Fruit fly (Drosophila melanogaster) whole organism, embryonic: ENCODE measurements around the gene Cont.

Experiments used
- Antp ChIP-seq: fragments of 200-800 bp; sonication (Bioruptor generic); optimal IDR thresholded peaks from 3 replicates; lab custom pipeline; 2016; ENCODE audit warnings: missing biosample characterization, missing genetic modification characterization
- Atf6 ChIP-seq: fragments of 200-800 bp; sonication (Bioruptor generic); IDR thresholded peaks from 2 replicates; pipeline ENCODE4 v1.3.6; 2022; ENCODE audit warnings: missing biosample characterization, missing genetic modification characterization
- CG10462 ChIP-seq: fragments of 200-800 bp; sonication (Bioruptor generic); optimal IDR thresholded peaks from 2 replicates; lab custom pipeline; 2016; ENCODE audit warnings: missing biosample characterization, missing genetic modification characterization
- CG10979 ChIP-seq: fragments of 200-800 bp; sonication (Bioruptor generic); optimal IDR thresholded peaks from 2 replicates; lab custom pipeline; 2018; ENCODE audit warnings: missing biosample characterization, mild to moderate bottlenecking, missing genetic modification characterization, moderate library complexity
- CG13287 ChIP-seq: fragments of 200-800 bp; sonication (Bioruptor generic); IDR thresholded peaks from 2 replicates; pipeline ENCODE4 v1.3.6; 2022; ENCODE audit warnings: missing biosample characterization, missing genetic modification characterization; ENCODE audit not compliant: partially characterized antibody
- CG15011 ChIP-seq: fragments of 200-800 bp; sonication (Bioruptor generic); optimal IDR thresholded peaks from 3 replicates; lab custom pipeline; 2018; ENCODE audit warnings: missing biosample characterization, mild to moderate bottlenecking, missing genetic modification characterization
- CG15479 ChIP-seq: fragments of 200-800 bp; sonication (Bioruptor generic); optimal IDR thresholded peaks from 3 replicates; lab custom pipeline; 2019; ENCODE audit warnings: missing biosample characterization, mild to moderate bottlenecking, missing genetic modification characterization, moderate library complexity
- CG17912 ChIP-seq: fragments of 200-800 bp; sonication (Bioruptor generic); optimal IDR thresholded peaks from 2 replicates; lab custom pipeline; 2018; ENCODE audit warnings: missing biosample characterization, mild to moderate bottlenecking, missing genetic modification characterization
- CG18764 ChIP-seq: fragments of 200-800 bp; sonication (Bioruptor generic); optimal IDR thresholded peaks from 3 replicates; lab custom pipeline; 2016; ENCODE audit warnings: missing biosample characterization, missing genetic modification characterization
- CG32772 ChIP-seq: fragments of 200-800 bp; sonication (Bioruptor generic); IDR thresholded peaks from 2 replicates; pipeline ENCODE4 v1.3.6; 2022; ENCODE audit warnings: missing biosample characterization, missing genetic modification characterization
- CG33213 ChIP-seq: fragments of 200-800 bp; sonication (Bioruptor generic); optimal IDR thresholded peaks from 3 replicates; lab custom pipeline; 2016; ENCODE audit warnings: missing biosample characterization, missing genetic modification characterization
- CG4707 ChIP-seq: fragments of 200-800 bp; sonication (Bioruptor generic); optimal IDR thresholded peaks from 2 replicates; lab custom pipeline; 2018; ENCODE audit warnings: missing biosample characterization, mild to moderate bottlenecking, missing genetic modification characterization, moderate library complexity
- CG4820 ChIP-seq: fragments of 200-800 bp; sonication (Bioruptor generic); optimal IDR thresholded peaks from 3 replicates; lab custom pipeline; 2016; ENCODE audit warnings: missing biosample characterization, missing genetic modification characterization
- CG8388 ChIP-seq: fragments of 200-800 bp; sonication (Bioruptor generic); optimal IDR thresholded peaks from 2 replicates; lab custom pipeline; 2019; ENCODE audit warnings: missing biosample characterization, mild to moderate bottlenecking, missing genetic modification characterization, moderate library complexity
- CG8924 ChIP-seq: fragments of 200-800 bp; optimal IDR thresholded peaks from 3 replicates; lab custom pipeline; 2019; ENCODE audit warnings: missing biosample characterization, mild to moderate bottlenecking, missing genetic modification characterization, moderate library complexity
- CG8944 ChIP-seq: fragments of 200-800 bp; sonication (Bioruptor generic); optimal IDR thresholded peaks from 3 replicates; lab custom pipeline; 2016; ENCODE audit warnings: missing biosample characterization, missing genetic modification characterization
- Camta ChIP-seq: fragments of 200-800 bp; sonication (Bioruptor generic); optimal IDR thresholded peaks from 2 replicates; lab custom pipeline; 2016; ENCODE audit warnings: missing biosample characterization, missing genetic modification characterization
- Elba2 ChIP-seq: fragments of 200-800 bp; sonication (Bioruptor generic); optimal IDR thresholded peaks from 3 replicates; lab custom pipeline; 2016; ENCODE audit warnings: missing biosample characterization, missing genetic modification characterization
- HLH4C ChIP-seq: fragments of 200-800 bp; sonication (Bioruptor generic); IDR thresholded peaks from 3 replicates; pipeline ENCODE4 v1.3.6; 2022; ENCODE audit warnings: missing biosample characterization, missing genetic modification characterization; ENCODE audit not compliant: partially characterized antibody
- Hand ChIP-seq: fragments of 200-800 bp; sonication (Bioruptor generic); optimal IDR thresholded peaks from 2 replicates; lab custom pipeline; 2017; ENCODE audit warnings: mild to moderate bottlenecking, missing biosample characterization, missing genetic modification reagents, missing genetic modification characterization
- HmgD ChIP-seq: fragments of 200-800 bp; sonication (Bioruptor generic); optimal IDR thresholded peaks from 3 replicates; lab custom pipeline; 2016; ENCODE audit warnings: missing biosample characterization, missing genetic modification characterization
- HmgZ ChIP-seq: fragments of 200-800 bp; sonication (Bioruptor generic); optimal IDR thresholded peaks from 2 replicates; lab custom pipeline; 2018; ENCODE audit warnings: missing biosample characterization, mild to moderate bottlenecking, missing genetic modification characterization
- Hr39 ChIP-seq: fragments of >200 bp; optimal IDR thresholded peaks from 2 replicates; lab custom pipeline; 2017
- Lim3 ChIP-seq: fragments of 200-800 bp; sonication (Bioruptor generic); IDR thresholded peaks from 2 replicates; pipeline ENCODE4 v1.3.6; 2022; ENCODE audit warnings: missing biosample characterization, missing genetic modification characterization
- al ChIP-seq: fragments of 200-800 bp; sonication (Bioruptor generic); IDR thresholded peaks from 2 replicates; pipeline ENCODE4 v1.3.6; 2022; ENCODE audit warnings: missing biosample characterization, missing genetic modification characterization
- bab2 ChIP-seq: fragments of 200-800 bp; sonication (Bioruptor generic); optimal IDR thresholded peaks from 2 replicates; lab custom pipeline; 2016; ENCODE audit warnings: missing biosample characterization, missing genetic modification characterization
- ci ChIP-seq: fragments of 200-800 bp; sonication (Bioruptor generic); IDR thresholded peaks from 3 replicates; pipeline ENCODE4 v1.3.6; 2022; ENCODE audit warnings: missing biosample characterization, missing genetic modification characterization
- crc ChIP-seq: fragments of 200-800 bp; sonication (Bioruptor generic); optimal IDR thresholded peaks from 2 replicates; lab custom pipeline; 2016; ENCODE audit warnings: missing biosample characterization, missing genetic modification characterization
- dmrt99B ChIP-seq: fragments of 200-800 bp; sonication (Bioruptor generic); optimal IDR thresholded peaks from 2 replicates; lab custom pipeline; 2018; ENCODE audit warnings: missing biosample characterization, mild to moderate bottlenecking, missing genetic modification characterization, moderate library complexity
- ewg ChIP-seq: fragments of 200-800 bp; sonication (Bioruptor generic); optimal IDR thresholded peaks from 3 replicates; lab custom pipeline; 2017; ENCODE audit warnings: mild to moderate bottlenecking, missing biosample characterization, missing genetic modification reagents, missing genetic modification characterization
- exex ChIP-seq: fragments of 200-800 bp; sonication (Bioruptor generic); optimal IDR thresholded peaks from 4 replicates; lab custom pipeline; 2018; ENCODE audit warnings: missing biosample characterization, mild to moderate bottlenecking, missing genetic modification characterization, moderate library complexity
- fd102C ChIP-seq: fragments of 200-800 bp; sonication (Bioruptor generic); optimal IDR thresholded peaks from 2 replicates; lab custom pipeline; 2018; ENCODE audit warnings: missing biosample characterization, mild to moderate bottlenecking, missing genetic modification characterization, moderate library complexity
- fd3F ChIP-seq: fragments of 200-800 bp; sonication (Bioruptor generic); optimal IDR thresholded peaks from 2 replicates; lab custom pipeline; 2018; ENCODE audit warnings: missing biosample characterization, mild to moderate bottlenecking, missing genetic modification characterization, moderate library complexity
- gcm ChIP-seq: fragments of 200-800 bp; sonication (Bioruptor generic); optimal IDR thresholded peaks from 2 replicates; lab custom pipeline; 2019; ENCODE audit warnings: missing biosample characterization, mild to moderate bottlenecking, missing genetic modification characterization, moderate library complexity
- hb ChIP-seq: fragments of 200-800 bp; sonication (Bioruptor generic); IDR thresholded peaks from 3 replicates; pipeline ENCODE4 v1.3.6; 2022; ENCODE audit warnings: missing biosample characterization, missing genetic modification characterization; ENCODE audit not compliant: partially characterized antibody
- jigr1 ChIP-seq: fragments of 200-800 bp; sonication (Bioruptor generic); IDR thresholded peaks from 3 replicates; pipeline ENCODE4 v1.3.6; 2022; ENCODE audit warnings: missing biosample characterization, missing genetic modification characterization
- kah ChIP-seq: fragments of 200-800 bp; sonication (Bioruptor generic); optimal IDR thresholded peaks from 2 replicates; lab custom pipeline; 2018; ENCODE audit warnings: missing biosample characterization, mild to moderate bottlenecking, missing genetic modification characterization
- kni ChIP-seq: fragments of 200-800 bp; sonication (Bioruptor generic); optimal IDR thresholded peaks from 3 replicates; lab custom pipeline; 2017; ENCODE audit warnings: mild to moderate bottlenecking, missing biosample characterization, missing genetic modification reagents, missing genetic modification characterization
- lmd ChIP-seq: fragments of 200-800 bp; sonication (Bioruptor generic); IDR thresholded peaks from 2 replicates; pipeline ENCODE4 v1.3.6; 2022; ENCODE audit warnings: missing biosample characterization, missing genetic modification characterization
- mirr ChIP-seq: fragments of 200-800 bp; sonication (Bioruptor generic); optimal IDR thresholded peaks from 3 replicates; lab custom pipeline; 2018; ENCODE audit warnings: missing biosample characterization, mild to moderate bottlenecking, missing genetic modification characterization
- otp ChIP-seq: fragments of 200-800 bp; sonication (Bioruptor generic); IDR thresholded peaks from 3 replicates; pipeline ENCODE4, ENCODE4 v1.3.6; 2022; ENCODE audit warnings: missing biosample characterization, missing genetic modification characterization
- p53 ChIP-seq: fragments of 200-800 bp; sonication (Bioruptor generic); optimal IDR thresholded peaks from 2 replicates; lab custom pipeline; 2016; ENCODE audit warnings: missing biosample characterization, missing genetic modification characterization
- salm ChIP-seq: fragments of 200-800 bp; sonication (Bioruptor generic); optimal IDR thresholded peaks from 2 replicates; lab custom pipeline; 2018; ENCODE audit warnings: missing biosample characterization, mild to moderate bottlenecking, missing genetic modification characterization
- sens ChIP-seq: fragments of 200-800 bp; sonication (Bioruptor generic); peaks from one replicate; lab custom pipeline; 2016; ENCODE audit warnings: missing biosample characterization, missing genetic modification characterization
- sens-2 ChIP-seq: fragments of 200-800 bp; sonication (Bioruptor generic); IDR thresholded peaks from 2 replicates; pipeline ENCODE4 v1.3.6; 2022; ENCODE audit warnings: missing biosample characterization, missing genetic modification characterization
- slbo ChIP-seq: fragments of 200-800 bp; sonication (Bioruptor generic); IDR thresholded peaks from 2 replicates; pipeline ENCODE4 v1.3.6; 2022; ENCODE audit warnings: missing biosample characterization, missing genetic modification characterization
- tio ChIP-seq: fragments of 200-800 bp; sonication (Bioruptor generic); optimal IDR thresholded peaks from 2 replicates; lab custom pipeline; 2017; ENCODE audit warnings: missing biosample characterization, missing genetic modification characterization, inconsistent platforms
- vvl ChIP-seq: fragments of 200-800 bp; sonication (Bioruptor generic); IDR thresholded peaks from 2 replicates; pipeline ENCODE4 v1.3.6; 2022; ENCODE audit warnings: missing biosample characterization, missing genetic modification characterization
- zen2 ChIP-seq: fragments of 200-800 bp; sonication (Bioruptor generic); IDR thresholded peaks from 3 replicates; pipeline ENCODE4 v1.3.6; 2022; ENCODE audit warnings: missing biosample characterization, missing genetic modification characterization; ENCODE audit not compliant: partially characterized antibody
- zfh2 ChIP-seq: fragments of 200-800 bp; sonication (Bioruptor generic); optimal IDR thresholded peaks from 2 replicates; lab custom pipeline; 2016; ENCODE audit warnings: missing biosample characterization, missing genetic modification characterization

The Cont gene

dm6 chr3R:4433441-4434077, 52.5 kb downstream of the Cont start, which contains the start of the genes eIF3a and CG1074 (continued):
- TF ChIP-seq CG17912 (GFP tag; lab: Kevin White, UChicago) (peak; percentile 75), CG15011 (GFP tag; lab: Kevin White, UChicago) (no peak), otp (GFP tag; lab: Robert Waterston, UW) (peak; percentile 57; the same call in 2 of the 3 replicates), CG33213 (GFP tag; lab: Kevin White, UChicago) (peak; percentile 78), lmd (peak; percentile 50; the same call in 1 of the 2 replicates), HmgD (peak; percentile 80), fd3F (GFP tag; lab: Kevin White, UChicago) (peak; percentile 19), Elba2 (GFP tag; lab: Kevin White, UChicago) (peak; percentile 11), al (GFP tag; lab: Robert Waterston, UW) (peak; percentile 21; the same call in 1 of the 2 replicates), HmgZ (tag; lab: Kevin White, UChicago) (peak; percentile 87), zen2 (GFP tag; lab: Robert Waterston, UW) (peak; percentile 87), hb (GFP tag; lab: Robert Waterston, UW) (peak; percentile 97), CG18764 (GFP tag; lab: Kevin White, UChicago) (peak; percentile 31), sens-2 (GFP tag; lab: Robert Waterston, UW) (no peak), Lim3 (GFP tag; lab: Robert Waterston, UW) (no peak), zfh2 (peak; percentile 52), ci (GFP tag; lab: Robert Waterston, UW) (peak; percentile 88), gcm (peak; percentile 47), vvl (GFP tag; lab: Robert Waterston, UW) (peak; percentile 85), HLH4C (GFP tag; lab: Robert Waterston, UW) (peak; percentile 95), salm (peak; percentile 8), CG32772 (GFP tag; lab: Robert Waterston, UW) (0 out of 2 replicates have a peak, but pooled peaks have one; percentile 31), kni (GFP tag; lab: Kevin White, UChicago) (no peak), bab2 (GFP tag; lab: Kevin White, UChicago) (no peak), CG10979 (peak; percentile 56), Antp (GFP tag; lab: Kevin White, UChicago) (peak; percentile 52), CG15479 (GFP tag; lab: Kevin White, UChicago) (peak; percentile 13), fd102C (GFP tag; lab: Kevin White, UChicago) (peak; percentile 58), crc (GFP tag; lab: Kevin White, UChicago) (no peak), sens (GFP tag; lab: Kevin White, UChicago) (peak; percentile 96), dmrt99B (tag; lab: Kevin White, UChicago) (no peak), CG10462 (GFP tag; lab: Kevin White, UChicago) (no peak), CG8388 (GFP tag; lab: Kevin White, UChicago) (no peak), mirr (GFP tag; lab: Kevin White, UChicago) (peak; percentile 85), CG4820 (GFP tag; lab: Kevin White, UChicago) (no peak), slbo (GFP tag; lab: Robert Waterston, UW) (peak; percentile 74), Camta (peak; percentile 55), tio (no peak), Hand (peak; percentile 35), CG4707 (GFP tag; lab: Kevin White, UChicago) (no peak), CG13287 (GFP tag; lab: Robert Waterston, UW) (peak; percentile 97), Hr39 (lab: Kevin White, UChicago) (no peak), Atf6 (GFP tag; lab: Robert Waterston, UW) (peak; percentile 66), p53 (peak; percentile 80), exex (no peak), CG8944 (GFP tag; lab: Kevin White, UChicago) (peak; percentile 56), jigr1 (GFP tag; lab: Robert Waterston, UW) (no peak), ewg (GFP tag; lab: Kevin White, UChicago) (peak; percentile 62), kah (GFP tag; lab: Kevin White, UChicago) (peak; percentile 51), CG8924 (tag; lab: Kevin White, UChicago) (peak; percentile 83)
